Fruit fly (Drosophila melanogaster): Measurements from ENCODE around the gene CG12219.

CG12219 gene

dm6 chrX:6310408-6310807 lies 9.3 kb upstream of the CG12219 start (continued):
- TF ChIP-seq sim (GFP tag; IDR thresholded peaks at IDR 0.05) (no peak), CG4328 (GFP tag; optimal IDR thresholded peaks at IDR 0.05) (no peak), unpg (GFP tag; optimal IDR thresholded peaks at IDR 0.05) (peak; percentile 19), CG7357 (GFP tag; IDR thresholded peaks at IDR 0.05) (0 out of 3 replicates have a peak, but pooled peaks have one; percentile 12), gcm (GFP tag; optimal IDR thresholded peaks at IDR 0.05) (no peak), dpn (GFP tag; optimal IDR thresholded peaks at IDR 0.05) (no peak), CG16863 (GFP tag; optimal IDR thresholded peaks at IDR 0.05) (no peak), CG17912 (GFP tag; optimal IDR thresholded peaks at IDR 0.05) (no peak)

dm6 chrX:6308852-6309251 lies 7.8 kb upstream of the CG12219 start, which contains the start of gene CG15894:
Gene CG15894, plus strand, starts transcription at chrX:6309212.
- TF ChIP-seq kni (GFP tag; optimal IDR thresholded peaks at IDR 0.05) (peak; percentile 5), CG18599 (GFP tag; optimal IDR thresholded peaks at IDR 0.05) (peak; percentile 49), HLH4C (GFP tag; IDR thresholded peaks at IDR 0.05; ENCODE audit: partially characterized antibody) (no peak), CG8924 (tag; optimal IDR thresholded peaks at IDR 0.05) (peak; percentile 3), org-1 (GFP tag; optimal IDR thresholded peaks at IDR 0.05) (no peak), CG12219 (GFP tag; optimal IDR thresholded peaks at IDR 0.05) (peak; percentile 63), CG11504 (tag; optimal IDR thresholded peaks at IDR 0.05) (peak; percentile 11), lab (GFP tag; optimal IDR thresholded peaks at IDR 0.05) (peak; percentile 29), grau (tag; optimal IDR thresholded peaks at IDR 0.05) (peak; percentile 67), slbo (GFP tag; IDR thresholded peaks at IDR 0.05) (peak; percentile 26; the same call in 1 of the 2 replicates), CG12769 (tag; optimal IDR thresholded peaks at IDR 0.05) (peak; percentile 9), CG15269 (tag; optimal IDR thresholded peaks at IDR 0.05) (peak; percentile 14), Abd-B (GFP tag; optimal IDR thresholded peaks at IDR 0.05) (no peak), ind (GFP tag; optimal IDR thresholded peaks at IDR 0.05) (peak; percentile 1), PHDP (tag; optimal IDR thresholded peaks at IDR 0.05) (peak; percentile 4), Fer1 (GFP tag; optimal IDR thresholded peaks at IDR 0.05) (peak; percentile 26), seq (GFP tag; IDR thresholded peaks at IDR 0.05) (no peak), abd-A (tag; optimal IDR thresholded peaks at IDR 0.05) (peak; percentile 40), CG12071 (GFP tag; optimal IDR thresholded peaks at IDR 0.05) (peak; percentile 6), CG12659 (GFP tag; optimal IDR thresholded peaks at IDR 0.05) (no peak), ken (GFP tag; IDR thresholded peaks at IDR 0.05) (no peak), Deaf1 (tag; optimal IDR thresholded peaks at IDR 0.05) (peak; percentile 39), Meics (GFP tag; optimal IDR thresholded peaks at IDR 0.05) (peak; percentile 6), CG30403 (GFP tag; optimal IDR thresholded peaks at IDR 0.05) (no peak), Hmr (GFP tag; optimal IDR thresholded peaks at IDR 0.05) (peak; percentile 35), fru (optimal IDR thresholded peaks at IDR 0.05) (no peak), dm (GFP tag; optimal IDR thresholded peaks at IDR 0.05) (no peak), pzg (GFP tag; optimal IDR thresholded peaks at IDR 0.05) (no peak), fd64A (GFP tag; optimal IDR thresholded peaks at IDR 0.05) (no peak), cg (GFP tag; optimal IDR thresholded peaks at IDR 0.05) (peak; percentile 62), Dp (GFP tag; optimal IDR thresholded peaks at IDR 0.05) (no peak), Med (GFP tag) (peak; percentile 77), pho (GFP tag; optimal IDR thresholded peaks at IDR 0.05) (no peak), Drgx (GFP tag; IDR thresholded peaks at IDR 0.05) (peak; percentile 38; the same call in 1 of the 2 replicates), CG2678 (tag; optimal IDR thresholded peaks at IDR 0.05) (peak; percentile 26), ranshi (GFP tag; IDR thresholded peaks at IDR 0.05) (peak; percentile 18; the same call in 1 of the 2 replicates), Rfx (GFP tag; IDR thresholded peaks at IDR 0.05) (peak; percentile 30; the same call in 1 of the 2 replicates), Blimp-1 (GFP tag; optimal IDR thresholded peaks at IDR 0.05) (peak; percentile 3), CG17359 (tag; optimal IDR thresholded peaks at IDR 0.05) (peak; percentile 40), CG8290 (GFP tag; optimal IDR thresholded peaks at IDR 0.05) (no peak), CG8290 (tag; optimal IDR thresholded peaks at IDR 0.05) (peak in 1 of 2 experiments; percentile 64), sens (GFP tag) (peak; percentile 68)
